Worm (Caenorhabditis elegans) whole organism, young adult: Measurements from ENCODE around the gene dos-2.

Source experiments
- D2030.7 ChIP-seq: fragments of 200-800 bp; sonication (Bioruptor generic); IDR thresholded peaks from 2 replicates; pipeline ENCODE4 v1.3.6; 2022; ENCODE audit warnings: missing genetic modification reagents, missing genetic modification characterization, missing compliant biosample characterization
- F10E7.11 ChIP-seq: sonication (generic microtip); optimal IDR thresholded peaks from 2 replicates; lab custom pipeline; 2017; ENCODE audit warnings: mild to moderate bottlenecking, missing genetic modification characterization, moderate library complexity, missing compliant biosample characterization
- F22D6.2 ChIP-seq: sonication (generic microtip); optimal IDR thresholded peaks from 2 replicates; lab custom pipeline; 2016; ENCODE audit warnings: mild to moderate bottlenecking, missing genetic modification characterization, missing compliant biosample characterization
- F23B12.7 ChIP-seq: sonication (generic microtip); optimal IDR thresholded peaks from 2 replicates; lab custom pipeline; 2017; ENCODE audit warnings: missing genetic modification characterization, mild to moderate bottlenecking, missing compliant biosample characterization, antibody characterized with exemption, moderate library complexity; ENCODE audit not compliant: insufficient read depth
- F33H1.4 ChIP-seq: fragments of 200-800 bp; sonication (Bioruptor generic); IDR thresholded peaks from 2 replicates; pipeline ENCODE4 v1.3.6; 2022; ENCODE audit warnings: missing genetic modification reagents, missing genetic modification characterization, missing compliant biosample characterization
- F39B2.1 ChIP-seq: fragments of 200-800 bp; sonication (Bioruptor generic); IDR thresholded peaks from 2 replicates; pipeline ENCODE4 v1.3.6; 2022; ENCODE audit warnings: missing genetic modification reagents, missing genetic modification characterization, missing compliant biosample characterization
- F55B11.4 ChIP-seq: sonication (generic microtip); optimal IDR thresholded peaks from 2 replicates; lab custom pipeline; 2016; ENCODE audit warnings: missing compliant biosample characterization, missing genetic modification characterization, borderline replicate concordance; ENCODE audit not compliant: insufficient read depth
- F57C9.4 ChIP-seq: sonication (generic microtip); optimal IDR thresholded peaks from 2 replicates; lab custom pipeline; 2017; ENCODE audit warnings: mild to moderate bottlenecking, missing genetic modification characterization, missing compliant biosample characterization
- T26A5.8 ChIP-seq: sonication (generic microtip); optimal IDR thresholded peaks from 2 replicates; lab custom pipeline; 2016; ENCODE audit warnings: missing genetic modification characterization, missing compliant biosample characterization
- Y53G8AR.9 ChIP-seq: fragments of 200-800 bp; sonication (Bioruptor generic); conservative IDR thresholded peaks from 2 replicates; pipeline ENCODE4 v1.3.6; 2022; ENCODE audit warnings: missing genetic modification reagents, missing genetic modification characterization, missing compliant biosample characterization
- Y56A3A.18 ChIP-seq: fragments of 200-800 bp; sonication (Bioruptor generic); IDR thresholded peaks from 2 replicates; pipeline ENCODE4 v1.3.6; 2022; ENCODE audit warnings: missing genetic modification reagents, missing genetic modification characterization, missing compliant biosample characterization
- Y95B8A.8 ChIP-seq: fragments of 200-800 bp; sonication (Bioruptor generic); IDR thresholded peaks from 2 replicates; pipeline ENCODE4 v1.3.6; 2022; ENCODE audit warnings: missing genetic modification reagents, missing genetic modification characterization, missing compliant biosample characterization
- aptf-2 ChIP-seq: fragments of 200-800 bp; sonication (Bioruptor generic); conservative IDR thresholded peaks from 2 replicates; pipeline ENCODE4 v1.3.6; 2022; ENCODE audit warnings: missing genetic modification reagents, missing genetic modification characterization, missing compliant biosample characterization
- bed-2 ChIP-seq: fragments of 200-800 bp; sonication (Bioruptor generic); IDR thresholded peaks from 2 replicates; pipeline ENCODE4 v1.3.6; 2022; ENCODE audit warnings: missing genetic modification reagents, missing genetic modification characterization, missing compliant biosample characterization
- cebp-1 ChIP-seq, 2 experiments: fragments of 200-800 bp in 1 of 2; sonication (Bioruptor generic) in 1 of 2; sonication (generic microtip) in 1 of 2; IDR thresholded peaks in 1 of 2; optimal IDR thresholded peaks in 1 of 2; 2 replicates each; pipeline versions ENCODE4 v1.3.6 to Lab custom; 2017 to 2022; ENCODE audit warnings: missing compliant biosample characterization in 2 of 2, missing genetic modification characterization in 2 of 2, mild to moderate bottlenecking in 1 of 2, missing genetic modification reagents in 1 of 2, moderate library complexity in 1 of 2
- ceh-27 ChIP-seq: fragments of 200-800 bp; sonication (Bioruptor generic); optimal IDR thresholded peaks from 2 replicates; lab custom pipeline; 2018; ENCODE audit warnings: mild to moderate bottlenecking, missing genetic modification characterization, moderate library complexity, missing compliant biosample characterization
- ceh-40 ChIP-seq: fragments of 200-800 bp; sonication (Bioruptor generic); IDR thresholded peaks from 2 replicates; pipeline ENCODE4 v1.3.6; 2022; ENCODE audit warnings: missing genetic modification characterization, missing compliant biosample characterization
- ceh-58 ChIP-seq: fragments of 200-800 bp; sonication (Bioruptor generic); IDR thresholded peaks from 2 replicates; pipeline ENCODE4 v1.3.6; 2022; ENCODE audit warnings: missing genetic modification characterization, missing compliant biosample characterization
- ceh-79 ChIP-seq: sonication (generic microtip); optimal IDR thresholded peaks from 2 replicates; lab custom pipeline; 2017; ENCODE audit warnings: mild to moderate bottlenecking, missing genetic modification characterization, missing compliant biosample characterization
- die-1 ChIP-seq: sonication (generic microtip); optimal IDR thresholded peaks from 2 replicates; lab custom pipeline; 2016; ENCODE audit warnings: missing genotype, mild to moderate bottlenecking, missing genetic modification characterization, missing compliant biosample characterization
- dpl-1 ChIP-seq: fragments of 150-350 bp; optimal IDR thresholded peaks from 2 replicates; lab custom pipeline; 2014; ENCODE audit warnings: missing biosample characterization, missing genetic modification reagents, missing genetic modification characterization
- ekl-4 ChIP-seq: fragments of 200-800 bp; sonication (Bioruptor generic); IDR thresholded peaks from 2 replicates; pipeline ENCODE4 v1.3.6; 2022; ENCODE audit warnings: missing genetic modification reagents, missing genetic modification characterization, missing compliant biosample characterization
- gei-17 ChIP-seq: fragments of 200-800 bp; sonication (Bioruptor generic); optimal IDR thresholded peaks from 2 replicates; lab custom pipeline; 2018; ENCODE audit warnings: mild to moderate bottlenecking, missing genetic modification characterization, missing compliant biosample characterization
- him-1 ChIP-seq: sonication (generic microtip); optimal IDR thresholded peaks from 2 replicates; lab custom pipeline; 2016; ENCODE audit warnings: missing genotype, missing genetic modification reagents, missing genetic modification characterization, missing compliant biosample characterization
- hlh-12 ChIP-seq: sonication (generic microtip); optimal IDR thresholded peaks from 2 replicates; lab custom pipeline; 2016; ENCODE audit warnings: missing genetic modification characterization, missing compliant biosample characterization
- hsf-1 ChIP-seq: fragments of 200-800 bp; sonication (Bioruptor generic); IDR thresholded peaks from 2 replicates; pipeline ENCODE4 v1.3.6; 2022; ENCODE audit warnings: missing genetic modification reagents, missing genetic modification characterization, missing compliant biosample characterization
- lin-40 ChIP-seq: sonication (generic microtip); optimal IDR thresholded peaks from 2 replicates; lab custom pipeline; 2016; ENCODE audit warnings: missing genetic modification characterization, mild to moderate bottlenecking, missing compliant biosample characterization, missing genotype, missing genetic modification reagents
- lir-1 ChIP-seq: fragments of 200-800 bp; sonication (Bioruptor generic); conservative IDR thresholded peaks from 2 replicates; pipeline ENCODE4 v1.3.6; 2022; ENCODE audit warnings: missing genetic modification reagents, missing genetic modification characterization, missing compliant biosample characterization
- mcd-1 ChIP-seq: fragments of 200-800 bp; sonication (Bioruptor generic); IDR thresholded peaks from 2 replicates; pipeline ENCODE4 v1.3.6; 2022; ENCODE audit warnings: missing genetic modification reagents, missing genetic modification characterization, missing compliant biosample characterization
- nhr-90 ChIP-seq: sonication (generic microtip); optimal IDR thresholded peaks from 2 replicates; lab custom pipeline; 2016; ENCODE audit warnings: missing genotype, mild to moderate bottlenecking, missing genetic modification characterization, missing compliant biosample characterization
- snpc-1.3 ChIP-seq: sonication (generic microtip); optimal IDR thresholded peaks from 2 replicates; lab custom pipeline; 2017; ENCODE audit warnings: missing genetic modification characterization, mild to moderate bottlenecking, missing compliant biosample characterization, antibody characterized with exemption, moderate library complexity, missing genotype, missing genetic modification reagents; ENCODE audit not compliant: insufficient read depth
- snpc-4 ChIP-seq, 5 experiments: fragments of 150-350 bp in 1 of 5; sonication (generic microtip) in 4 of 5; optimal IDR thresholded peaks; 2 replicates each; lab custom pipeline; 2014 to 2018; ENCODE audit warnings: missing genetic modification characterization in 5 of 5, missing biosample characterization in 3 of 5, antibody characterized with exemption in 2 of 5, mild to moderate bottlenecking in 2 of 5, missing compliant biosample characterization in 2 of 5, missing genotype in 2 of 5, moderate library complexity in 2 of 5, missing genetic modification reagents in 1 of 5
- xnd-1 ChIP-seq: sonication (generic microtip); optimal IDR thresholded peaks from 2 replicates; lab custom pipeline; 2016; ENCODE audit warnings: missing genotype, missing genetic modification reagents, missing genetic modification characterization, missing compliant biosample characterization
- zfh-2 ChIP-seq: fragments of 200-800 bp; sonication (Bioruptor generic); conservative IDR thresholded peaks from 2 replicates; pipeline ENCODE4 v1.3.6; 2022; ENCODE audit warnings: missing genetic modification reagents, missing genetic modification characterization, missing compliant biosample characterization
- ztf-18 ChIP-seq: sonication (generic microtip); optimal IDR thresholded peaks from 2 replicates; lab custom pipeline; 2016; ENCODE audit warnings: missing genotype, mild to moderate bottlenecking, missing genetic modification characterization, missing compliant biosample characterization
- ztf-26 ChIP-seq: sonication (generic microtip); optimal IDR thresholded peaks from 2 replicates; lab custom pipeline; 2017; ENCODE audit warnings: missing genetic modification characterization, missing compliant biosample characterization
- ztf-3 ChIP-seq: fragments of 200-800 bp; sonication (Bioruptor generic); optimal IDR thresholded peaks from 2 replicates; lab custom pipeline; 2018; ENCODE audit warnings: mild to moderate bottlenecking, missing genetic modification characterization, missing compliant biosample characterization
- ztf-6 ChIP-seq: fragments of 200-800 bp; sonication (Bioruptor generic); IDR thresholded peaks from 2 replicates; pipeline ENCODE4 v1.3.6; 2022; ENCODE audit warnings: missing genetic modification reagents, missing genetic modification characterization, missing compliant biosample characterization

dos-2 gene

DNA sequence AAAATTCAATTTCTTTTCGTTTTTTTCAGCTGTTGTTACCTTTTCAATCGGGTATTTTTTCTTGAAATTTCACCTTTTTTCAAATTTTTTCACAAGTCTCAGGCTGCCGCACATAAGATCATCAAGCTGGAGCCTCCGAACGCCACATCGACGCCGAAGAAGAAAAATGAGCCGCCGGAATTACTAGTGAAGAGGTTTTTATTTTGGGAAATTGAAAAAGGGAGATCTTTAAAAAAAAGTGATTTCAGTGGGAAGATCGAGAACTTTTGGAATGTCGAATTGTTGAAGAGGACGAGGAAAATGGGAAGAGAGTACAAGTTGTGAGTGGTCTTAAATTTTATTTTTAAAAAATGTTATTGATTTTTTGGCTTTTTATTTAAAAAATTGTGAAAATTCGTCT lies 26.0 kb upstream of the dos-2 start, which contains the start of gene sea-2:
Gene sea-2, plus strand, starts transcription at position 301 of the 400 bp plus-strand sequence.
- TF ChIP-seq F55B11.4 (tag; lab: Kevin White, UChicago), result no peak
- no peak for TF ChIP-seq mcd-1 (GFP tag; lab: Robert Waterston, UW)
- TF ChIP-seq F22D6.2 (tag; lab: Kevin White, UChicago), result no peak
- no peak for TF ChIP-seq xnd-1 (tag; lab: Kevin White, UChicago)
- TF ChIP-seq T26A5.8 (tag; lab: Kevin White, UChicago), result no peak
- TF ChIP-seq Y56A3A.18 (GFP tag; lab: Robert Waterston, UW), result no peak
- TF ChIP-seq bed-2, result no peak
- no peak for TF ChIP-seq F57C9.4 (tag; lab: Kevin White, UChicago)
- no peak for TF ChIP-seq dpl-1 (GFP tag; lab: Kevin White, UChicago)
- TF ChIP-seq Y95B8A.8, result no peak

DNA sequence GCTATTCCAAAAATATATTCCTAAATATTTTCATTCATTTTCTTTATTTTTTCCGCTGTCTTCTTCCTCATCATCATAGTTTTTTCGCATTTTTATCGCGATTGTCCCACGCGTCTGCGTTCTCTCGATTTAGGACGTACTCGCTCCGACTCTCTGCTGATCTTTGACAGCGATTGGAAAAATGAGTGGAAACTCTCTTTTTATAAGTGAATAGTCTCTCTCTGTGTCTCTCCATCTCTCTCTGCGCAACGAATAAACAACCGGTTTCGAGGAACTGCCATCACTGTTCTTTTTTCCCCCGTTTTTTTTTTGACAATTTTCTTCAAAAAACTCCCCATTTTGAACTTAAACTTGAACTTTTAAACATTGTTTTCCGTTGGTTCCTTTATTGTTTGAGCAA lies 24.7 kb upstream of the dos-2 start:
- TF ChIP-seq F33H1.4 (GFP tag; lab: Robert Waterston, UW) (no peak), ztf-6 (no peak), snpc-1.3 (tag; lab: Kevin White, UChicago) (no peak), lir-1 (GFP tag; lab: Robert Waterston, UW) (no peak), ceh-58 (GFP tag; lab: Robert Waterston, UW) (no peak), hsf-1 (GFP tag; lab: Robert Waterston, UW) (no peak), F57C9.4 (tag; lab: Kevin White, UChicago) (no peak), Y53G8AR.9 (GFP tag; lab: Robert Waterston, UW) (no peak), ekl-4 (GFP tag; lab: Robert Waterston, UW) (no peak), F10E7.11 (tag; lab: Kevin White, UChicago) (no peak), snpc-4 (GFP tag; optimal IDR thresholded peaks at IDR 0.05; lab: Kevin White, UChicago) (no peak), snpc-4 (tag; optimal IDR thresholded peaks at IDR 0.05; lab: Kevin White, UChicago) (no peak), D2030.7 (no peak), ztf-18 (tag; lab: Kevin White, UChicago) (no peak), die-1 (tag; lab: Kevin White, UChicago) (peak; percentile 4), gei-17 (no peak), ztf-26 (peak; percentile 10), him-1 (tag; lab: Kevin White, UChicago) (no peak), F23B12.7 (tag; lab: Kevin White, UChicago) (peak; percentile 12), F39B2.1 (GFP tag; lab: Robert Waterston, UW) (no peak), ceh-27 (GFP tag; lab: Kevin White, UChicago) (peak; percentile 41), lin-40 (tag; lab: Kevin White, UChicago) (peak; percentile 54), ceh-79 (tag; lab: Kevin White, UChicago) (no peak)

DNA sequence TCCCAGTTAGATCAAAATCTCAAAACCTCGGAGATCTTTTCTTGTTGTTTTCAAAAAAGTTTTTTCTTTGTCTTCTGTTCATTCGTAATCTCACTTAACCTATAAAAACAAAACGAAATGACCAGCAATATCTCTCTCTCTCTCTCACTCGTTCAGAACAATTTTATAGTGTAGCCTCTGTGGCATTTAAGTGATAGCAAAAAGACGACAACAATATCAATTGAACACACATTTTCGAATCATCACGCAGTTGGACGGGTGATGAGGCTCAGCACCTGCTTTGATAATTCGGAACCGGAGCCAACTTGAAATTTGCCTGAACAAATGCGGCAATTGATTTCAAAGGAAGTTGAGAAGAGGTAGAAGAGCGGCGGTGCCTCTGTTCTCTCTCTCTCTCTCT lies 23.7 kb upstream of the dos-2 start:
- TF ChIP-seq zfh-2 (GFP tag; lab: Robert Waterston, UW) (0 out of 2 replicates have a peak, but pooled peaks have one; percentile 26), ceh-40 (GFP tag; lab: Robert Waterston, UW) (no peak)
- TF ChIP-seq, all 124 proteins: peak for 1

DNA sequence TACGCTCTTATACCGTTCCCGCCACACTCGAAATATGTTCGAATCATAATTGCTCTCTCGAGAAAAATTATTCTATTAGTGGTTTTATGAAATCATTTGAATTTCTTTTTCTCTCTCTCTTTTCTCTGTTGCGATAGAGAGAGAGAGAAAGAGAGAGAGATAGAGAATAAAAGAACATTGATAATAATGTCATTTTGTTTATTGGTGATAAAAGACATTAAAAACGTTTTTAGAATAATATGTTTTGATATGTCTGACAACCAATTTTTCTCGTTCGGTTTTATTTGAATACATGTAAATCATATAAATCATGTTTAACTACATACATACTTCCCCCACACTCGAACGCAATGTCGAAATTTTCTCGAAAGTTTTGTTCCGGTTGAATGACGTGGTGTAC lies 23.1 kb upstream of the dos-2 start:
- no peak for TF ChIP-seq aptf-2 (GFP tag; lab: Robert Waterston, UW)
- no peak for TF ChIP-seq cebp-1 (GFP tag; IDR thresholded peaks at IDR 0.05; lab: Robert Waterston, UW)
- TF ChIP-seq cebp-1 (tag; optimal IDR thresholded peaks at IDR 0.05; lab: Kevin White, UChicago), result peak; percentile 3
- no peak for TF ChIP-seq him-1 (tag; lab: Kevin White, UChicago)
- no peak for TF ChIP-seq ztf-3 (GFP tag; lab: Kevin White, UChicago)
- no peak for TF ChIP-seq nhr-90 (tag; lab: Kevin White, UChicago)
- no peak for TF ChIP-seq ztf-18 (tag; lab: Kevin White, UChicago)
- no peak for TF ChIP-seq hlh-12
